Worm (Caenorhabditis elegans): ENCODE measurements around the gene B0361.3.

DNA sequence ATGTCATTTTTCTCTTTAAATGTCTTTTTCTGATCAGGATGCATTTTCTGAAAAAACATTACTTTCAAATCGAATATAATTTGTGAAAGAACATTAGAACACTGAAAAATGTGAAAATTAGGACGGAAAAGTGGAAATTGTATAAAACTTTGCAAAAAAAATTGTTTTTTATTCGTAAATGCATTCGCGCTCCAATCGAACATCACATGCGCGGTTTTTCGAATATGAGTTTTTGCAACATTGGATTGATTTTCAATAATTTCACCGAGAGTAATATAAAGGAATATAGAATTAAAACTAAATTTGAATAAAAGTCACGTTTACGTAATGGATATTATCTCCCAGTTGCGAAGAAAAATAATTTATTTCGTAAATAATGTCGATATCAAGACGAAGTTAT is 4.0 kb upstream of the B0361.3 start, which contains the start of the genes spot-1 and B0361.11:
- TF ChIP-seq him-1 (tag; optimal IDR thresholded peaks at IDR 0.05) (no peak), W03F9.2 (tag; optimal IDR thresholded peaks at IDR 0.05) (peak; percentile 28)
